Worm (Caenorhabditis elegans): ENCODE measurements around the gene mrck-1.
A peak's percentile ranks its signal among the peaks of the same experiment; 100 is the strongest.

The mrck-1 gene

ce11 chrV:6223315-6224018 is 43.6 kb downstream of the mrck-1 start:
- TF ChIP-seq ztf-4 (tag; optimal IDR thresholded peaks at IDR 0.05) (peak; percentile 66), pqm-1 (tag; optimal IDR thresholded peaks at IDR 0.05) (no peak), nhr-237 (tag; optimal IDR thresholded peaks at IDR 0.05) (no peak), nhr-43 (tag; optimal IDR thresholded peaks at IDR 0.05; ENCODE audit: poor library complexity, severe bottlenecking) (peak; percentile 77)

ce11 chrV:6222779-6223276 is 44.3 kb downstream of the mrck-1 start:
- TF ChIP-seq elt-2 (tag; optimal IDR thresholded peaks at IDR 0.05) (peak; percentile 38), elt-3 (tag; optimal IDR thresholded peaks at IDR 0.05) (peak in 1 of 3 experiments; percentile 15), nhr-43 (tag; optimal IDR thresholded peaks at IDR 0.05; ENCODE audit: poor library complexity, severe bottlenecking) (peak; percentile 71), hmg-11 (tag; optimal IDR thresholded peaks at IDR 0.05) (peak; percentile 8), nhr-11 (tag; optimal IDR thresholded peaks at IDR 0.05) (no peak), nhr-77 (tag; optimal IDR thresholded peaks at IDR 0.05) (no peak), ama-1 (optimal IDR thresholded peaks at IDR 0.05) (peak; percentile 40), daf-12 (tag; optimal IDR thresholded peaks at IDR 0.05) (no peak), ceh-16 (tag; optimal IDR thresholded peaks at IDR 0.05) (no peak), jun-1 (tag; optimal IDR thresholded peaks at IDR 0.05) (peak; percentile 6), nhr-23 (tag; optimal IDR thresholded peaks at IDR 0.05) (peak; percentile 14), skn-1 (tag; optimal IDR thresholded peaks at IDR 0.05) (no peak), aly-2 (tag; optimal IDR thresholded peaks at IDR 0.05) (peak; percentile 27), nhr-25 (tag; optimal IDR thresholded peaks at IDR 0.05) (no peak), lsy-12 (tag; optimal IDR thresholded peaks at IDR 0.05) (no peak)

- TF ChIP-seq nhr-43 (tag; optimal IDR thresholded peaks at IDR 0.05; ENCODE audit: poor library complexity, severe bottlenecking): no peak
- TF ChIP-seq nhr-25 (tag; optimal IDR thresholded peaks at IDR 0.05): peak; percentile 37
- TF ChIP-seq egl-5 (tag; optimal IDR thresholded peaks at IDR 0.05): no peak
- peak; percentile 54 for TF ChIP-seq ama-1 (optimal IDR thresholded peaks at IDR 0.05)
Measured at ce11 chrV:6222171-6222733, 44.8 kb downstream of the mrck-1 start.

ce11 chrV:6221292-6221691 is 45.8 kb downstream of the mrck-1 start:
- TF ChIP-seq mml-1 (tag; optimal IDR thresholded peaks at IDR 0.05) (no peak), lin-39 (tag; optimal IDR thresholded peaks at IDR 0.05) (no peak), ama-1 (optimal IDR thresholded peaks at IDR 0.05) (peak; percentile 57)

- TF ChIP-seq ama-1 (optimal IDR thresholded peaks at IDR 0.05): peak; percentile 73
- TF ChIP-seq ceh-9 (tag; optimal IDR thresholded peaks at IDR 0.05): no peak
- TF ChIP-seq mdl-1 (tag; optimal IDR thresholded peaks at IDR 0.05): no peak
- TF ChIP-seq nhr-12 (tag; optimal IDR thresholded peaks at IDR 0.05): no peak
- TF ChIP-seq lin-39 (tag; optimal IDR thresholded peaks at IDR 0.05): no peak
- TF ChIP-seq nhr-237 (tag; optimal IDR thresholded peaks at IDR 0.05): no peak
- TF ChIP-seq pha-4 (tag; optimal IDR thresholded peaks at IDR 0.05): peak; percentile 34
- TF ChIP-seq fkh-10 (GFP tag; optimal IDR thresholded peaks at IDR 0.05): no peak
- TF ChIP-seq nhr-11 (tag; optimal IDR thresholded peaks at IDR 0.05): no peak
- no peak for TF ChIP-seq lin-15B (tag; optimal IDR thresholded peaks at IDR 0.05)
- TF ChIP-seq ztf-4 (tag; optimal IDR thresholded peaks at IDR 0.05): peak; percentile 59
- no peak for TF ChIP-seq nhr-67 (tag; optimal IDR thresholded peaks at IDR 0.05)
- TF ChIP-seq nhr-23 (tag; optimal IDR thresholded peaks at IDR 0.05): peak; percentile 17
- TF ChIP-seq ztf-11 (tag; optimal IDR thresholded peaks at IDR 0.05): no peak
- TF ChIP-seq lsy-12 (tag; optimal IDR thresholded peaks at IDR 0.05): peak; percentile 51
- TF ChIP-seq skn-1 (tag; optimal IDR thresholded peaks at IDR 0.05): no peak
- TF ChIP-seq ceh-28 (tag; optimal IDR thresholded peaks at IDR 0.05): no peak
- TF ChIP-seq unc-62 (GFP tag; optimal IDR thresholded peaks at IDR 0.05): no peak
- no peak for TF ChIP-seq hmg-11 (tag; optimal IDR thresholded peaks at IDR 0.05)
Measured at ce11 chrV:6220752-6221151, 46.3 kb downstream of the mrck-1 start.

- no peak for TF ChIP-seq nhr-25 (tag; optimal IDR thresholded peaks at IDR 0.05)
- no peak for TF ChIP-seq nfya-1 (tag; optimal IDR thresholded peaks at IDR 0.05; ENCODE audit: insufficient read depth)
- no peak for TF ChIP-seq ZK546.5 (tag; optimal IDR thresholded peaks at IDR 0.05)
- TF ChIP-seq egl-5 (tag; optimal IDR thresholded peaks at IDR 0.05): no peak
- TF ChIP-seq mml-1 (tag; optimal IDR thresholded peaks at IDR 0.05): no peak
- no peak for TF ChIP-seq nhr-23 (tag; optimal IDR thresholded peaks at IDR 0.05)
- no peak for TF ChIP-seq ceh-82 (tag; optimal IDR thresholded peaks at IDR 0.05)
- TF ChIP-seq nhr-12 (tag; optimal IDR thresholded peaks at IDR 0.05): no peak
- no peak for TF ChIP-seq ceh-16 (tag; optimal IDR thresholded peaks at IDR 0.05)
- no peak for TF ChIP-seq elt-1 (tag; optimal IDR thresholded peaks at IDR 0.05)
Measured at ce11 chrV:6217834-6218233, 49.3 kb downstream of the mrck-1 start, which contains the start of gene str-206. Gene str-206 (plus strand): TSS chrV:6218134.
